Worm (Caenorhabditis elegans) whole organism, late embryonic: ENCODE results near the gene srab-23.

Source experiments
- nhr-11 ChIP-seq: fragments of 150-350 bp; optimal IDR thresholded peaks from 2 replicates; lab custom pipeline; 2014; ENCODE audit warnings: missing biosample characterization, missing genetic modification characterization
- pha-4 ChIP-seq: fragments of 150-350 bp; optimal IDR thresholded peaks from 2 replicates; lab custom pipeline; 2018; ENCODE audit warnings: missing biosample characterization, missing genetic modification reagents, missing genetic modification characterization
- pqm-1 ChIP-seq: sonication (generic microtip); optimal IDR thresholded peaks from 2 replicates; lab custom pipeline; 2016; ENCODE audit warnings: missing genetic modification characterization, missing compliant biosample characterization
- sox-2 ChIP-seq: fragments of 200-800 bp; sonication (Bioruptor generic); IDR thresholded peaks from 2 replicates; pipeline ENCODE4 v1.3.6; 2022; ENCODE audit warnings: missing genetic modification reagents, missing genetic modification characterization, missing compliant biosample characterization

DNA sequence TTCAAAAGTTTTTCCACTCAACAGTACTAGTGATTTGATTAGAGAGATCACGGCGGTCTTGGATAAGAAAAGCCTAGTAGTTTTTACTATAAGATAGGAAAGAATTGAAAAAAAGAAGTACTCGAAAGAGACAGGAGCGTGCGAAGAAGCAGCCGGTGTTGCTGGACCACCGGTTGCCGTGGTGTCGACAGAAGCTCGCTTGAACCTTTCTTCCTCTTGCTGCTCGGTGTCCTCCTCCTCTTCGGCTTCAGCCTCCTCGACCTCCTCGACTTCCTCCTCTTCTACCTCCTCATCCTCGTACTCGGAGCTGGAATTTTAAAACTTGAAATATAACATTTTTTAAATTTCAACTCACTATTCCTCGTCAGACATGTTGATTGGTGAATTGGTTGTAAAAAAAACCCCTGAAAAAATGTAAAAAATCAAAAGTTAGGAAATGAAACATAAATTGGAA lies 42.9 kb downstream of the srab-23 start, which contains the start of gene tnt-4:
- TF ChIP-seq pha-4 (tag; lab: Kevin White, UChicago) (no peak), pqm-1 (tag; lab: Kevin White, UChicago) (no peak), sox-2 (no peak), nhr-11 (no peak)
